Worm (Caenorhabditis elegans) whole organism, early embryonic: ENCODE measurements around the gene smu-2.
A peak's percentile ranks its signal among the peaks of the same experiment; 100 is the strongest.

Source experiments
- B0310.2 ChIP-seq: sonication (generic microtip); optimal IDR thresholded peaks from 2 replicates; lab custom pipeline; 2016; ENCODE audit warnings: mild to moderate bottlenecking, missing genetic modification characterization, missing compliant biosample characterization
- ama-1 ChIP-seq: fragments of 150-350 bp; optimal IDR thresholded peaks from 2 replicates; lab custom pipeline; 2014
- ceh-13 ChIP-seq: fragments of 200-800 bp; sonication (Bioruptor generic); optimal IDR thresholded peaks from 2 replicates; lab custom pipeline; 2018; ENCODE audit warnings: mild to moderate bottlenecking, missing genetic modification characterization, missing compliant biosample characterization
- ceh-36 ChIP-seq: sonication (generic microtip); optimal IDR thresholded peaks from 2 replicates; lab custom pipeline; 2016; ENCODE audit warnings: missing genetic modification characterization, inconsistent platforms, missing compliant biosample characterization
- flt-1 ChIP-seq: fragments of 200-800 bp; sonication (Bioruptor generic); IDR thresholded peaks from 2 replicates; pipeline ENCODE4 v1.3.6; 2022; ENCODE audit warnings: missing genetic modification characterization, missing compliant biosample characterization
- hmbx-1 ChIP-seq: sonication (generic microtip); optimal IDR thresholded peaks from 2 replicates; lab custom pipeline; 2016; ENCODE audit warnings: mild to moderate bottlenecking, missing genetic modification characterization, missing compliant biosample characterization
- hnd-1 ChIP-seq: sonication (generic microtip); optimal IDR thresholded peaks from 2 replicates; lab custom pipeline; 2016; ENCODE audit warnings: missing genetic modification characterization, missing compliant biosample characterization
- pes-1 ChIP-seq: fragments of 200-800 bp; sonication (Bioruptor generic); IDR thresholded peaks from 2 replicates; pipeline ENCODE4 v1.3.6; 2022; ENCODE audit warnings: missing genetic modification reagents, missing genetic modification characterization, missing compliant biosample characterization
- scrt-1 ChIP-seq: fragments of 200-800 bp; sonication (Bioruptor generic); IDR thresholded peaks from 2 replicates; pipeline ENCODE4 v1.3.6; 2022; ENCODE audit warnings: missing genetic modification characterization, missing compliant biosample characterization
- sea-1 ChIP-seq: fragments of 200-800 bp; sonication (Bioruptor generic); conservative IDR thresholded peaks from 2 replicates; pipeline ENCODE4 v1.3.6; 2022; ENCODE audit warnings: missing genetic modification characterization, missing compliant biosample characterization

DNA sequence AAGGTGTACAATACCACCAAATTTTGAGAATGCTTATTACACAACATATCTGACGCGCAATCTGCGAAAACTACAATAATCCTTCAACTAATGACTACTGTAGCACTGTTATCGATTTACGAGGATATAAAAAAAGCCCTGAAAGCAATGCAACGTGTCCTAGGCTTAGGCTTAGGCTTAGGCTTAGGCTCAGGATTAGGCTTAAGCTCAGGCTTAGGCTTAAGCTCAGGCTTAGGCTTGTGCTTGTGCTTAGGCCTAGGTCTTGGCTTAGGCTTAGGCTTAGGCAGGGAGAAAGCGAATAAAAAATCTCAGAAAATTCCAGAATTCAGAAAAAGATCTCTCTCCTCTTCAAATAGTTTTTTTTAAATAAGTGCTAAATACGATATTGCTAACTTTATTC lies 23.0 kb upstream of the smu-2 start:
- no peak for TF ChIP-seq sea-1 (GFP tag; lab: Robert Waterston, UW)
- no peak for TF ChIP-seq flt-1 (GFP tag; lab: Robert Waterston, UW)
- TF ChIP-seq hnd-1 (tag; lab: Kevin White, UChicago): no peak
- no peak for TF ChIP-seq ama-1 (lab: Kevin White, UChicago)
- TF ChIP-seq ceh-13 (GFP tag; lab: Kevin White, UChicago): no peak
- no peak for TF ChIP-seq hmbx-1 (tag; lab: Kevin White, UChicago)
- peak; percentile 69 for TF ChIP-seq ceh-36 (tag; lab: Kevin White, UChicago)
- no peak for TF ChIP-seq B0310.2 (tag; lab: Kevin White, UChicago)
- no peak for TF ChIP-seq scrt-1 (GFP tag; lab: Robert Waterston, UW)
- no peak for TF ChIP-seq pes-1 (GFP tag; lab: Robert Waterston, UW)
